Worm (Caenorhabditis elegans) whole organism, L2 larva: ENCODE measurements around the gene scl-11.

Experiments used
- F13H6.1 ChIP-seq: sonication (generic microtip); optimal IDR thresholded peaks from 2 replicates; lab custom pipeline; 2016; ENCODE audit warnings: missing genetic modification characterization, missing compliant biosample characterization
- lin-13 ChIP-seq: fragments of 150-350 bp; optimal IDR thresholded peaks from 2 replicates; lab custom pipeline; 2014; ENCODE audit warnings: missing biosample characterization, missing genetic modification reagents, missing genetic modification characterization
- mdl-1 ChIP-seq, 2 experiments: fragments of 150-350 bp in 1 of 2; sonication (generic microtip) in 1 of 2; optimal IDR thresholded peaks; 2 replicates each; lab custom pipeline; 2017; ENCODE audit warnings: missing biosample characterization in 2 of 2, missing genetic modification characterization in 2 of 2
- nhr-12 ChIP-seq: fragments of 150-350 bp; optimal IDR thresholded peaks from 2 replicates; lab custom pipeline; 2014; ENCODE audit warnings: missing biosample characterization, missing genetic modification characterization
- nhr-237 ChIP-seq: fragments of 150-350 bp; optimal IDR thresholded peaks from 2 replicates; lab custom pipeline; 2014; ENCODE audit warnings: missing biosample characterization, missing genetic modification characterization
- nhr-77 ChIP-seq: fragments of 150-350 bp; optimal IDR thresholded peaks from 2 replicates; lab custom pipeline; 2014; ENCODE audit warnings: missing biosample characterization, missing genetic modification characterization
- skn-1 ChIP-seq: sonication (generic microtip); optimal IDR thresholded peaks from 2 replicates; lab custom pipeline; 2017; ENCODE audit warnings: missing biosample characterization, missing genetic modification characterization
- sma-9 ChIP-seq, 2 experiments: fragments of 150-350 bp in 1 of 2; sonication (generic microtip) in 1 of 2; optimal IDR thresholded peaks; 2 replicates each; lab custom pipeline; 2014 to 2016; ENCODE audit warnings: missing genetic modification characterization in 2 of 2, mild to moderate bottlenecking in 1 of 2, missing biosample characterization in 1 of 2, missing compliant biosample characterization in 1 of 2, missing genetic modification reagents in 1 of 2, moderate library complexity in 1 of 2
- unc-55 ChIP-seq: fragments of 150-350 bp; sonication (generic microtip); optimal IDR thresholded peaks from 3 replicates; lab custom pipeline; 2014; ENCODE audit warnings: missing biosample characterization, missing genetic modification reagents, missing genetic modification characterization

- TF ChIP-seq nhr-77 (tag; lab: Kevin White, UChicago): no peak
- TF ChIP-seq skn-1 (tag; lab: Kevin White, UChicago): no peak
- no peak for TF ChIP-seq unc-55 (GFP tag; lab: Kevin White, UChicago)
- TF ChIP-seq nhr-237 (tag; lab: Kevin White, UChicago): no peak
- no peak for TF ChIP-seq F13H6.1
- no peak for TF ChIP-seq sma-9 (GFP tag; optimal IDR thresholded peaks at IDR 0.05; lab: Kevin White, UChicago)
- TF ChIP-seq sma-9 (tag; optimal IDR thresholded peaks at IDR 0.05; lab: Kevin White, UChicago): no peak
- no peak for TF ChIP-seq mdl-1 (tag; optimal IDR thresholded peaks at IDR 0.05; lab: Kevin White, UChicago)
- no peak for TF ChIP-seq lin-13 (GFP tag; lab: Kevin White, UChicago)
- TF ChIP-seq nhr-12 (tag; lab: Kevin White, UChicago): no peak
Observed at ce11 chrIV:13033516-13033915, 17.7 kb upstream of the scl-11 start.
